Fruit fly (Drosophila melanogaster): Measurements from ENCODE around the gene Ugt316A1.

DNA sequence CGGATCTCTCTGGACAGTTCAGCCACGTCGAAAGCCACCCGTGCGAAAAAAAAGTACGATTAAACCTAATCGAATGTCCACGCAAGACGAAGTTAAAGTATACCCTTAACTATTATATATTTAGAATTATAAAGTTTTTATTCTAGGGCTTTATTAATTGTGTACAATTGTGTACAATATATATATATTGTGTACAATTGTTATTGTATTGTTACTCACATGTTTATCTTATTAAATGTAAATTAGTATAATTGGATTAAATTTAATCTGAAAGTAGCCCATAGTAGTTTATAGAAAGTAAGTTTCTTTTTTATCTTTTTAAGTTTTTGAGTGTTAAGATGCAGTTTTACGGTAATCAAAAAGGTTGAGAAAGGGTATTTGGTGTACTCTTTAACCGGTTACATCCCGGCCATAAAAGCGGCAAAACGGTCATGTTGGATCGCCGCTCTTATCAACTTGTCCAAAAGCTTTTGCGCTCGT is 9.2 kb downstream of the Ugt316A1 start, which contains the start of gene CG43407:
- TF ChIP-seq Sin3A (optimal IDR thresholded peaks at IDR 0.05) (no peak), Myc (optimal IDR thresholded peaks at IDR 0.05) (no peak)

Data from Kc167 (cell line).